Fruit fly (Drosophila melanogaster) whole organism, embryonic: ENCODE results near the gene Bx.

Experiments
- BtbVII ChIP-seq: fragments of 200-800 bp; sonication (Bioruptor generic); optimal IDR thresholded peaks from 3 replicates; lab custom pipeline; 2017; ENCODE audit warnings: missing biosample characterization, mild to moderate bottlenecking, missing genetic modification characterization
- CG11456 ChIP-seq: fragments of 200-800 bp; sonication (Bioruptor generic); IDR thresholded peaks from 3 replicates; pipeline ENCODE4 v1.3.6; 2022; ENCODE audit warnings: missing biosample characterization, missing genetic modification characterization
- CG11560 ChIP-seq: fragments of 200-800 bp; sonication (Bioruptor generic); IDR thresholded peaks from 3 replicates; pipeline ENCODE4 v1.3.6; 2022; ENCODE audit warnings: missing biosample characterization, missing genetic modification characterization
- CG12104 ChIP-seq: fragments of 200-800 bp; sonication (Bioruptor generic); optimal IDR thresholded peaks from 3 replicates; lab custom pipeline; 2016; ENCODE audit warnings: missing biosample characterization, missing genetic modification characterization
- CG12236 ChIP-seq: fragments of 200-800 bp; sonication (Bioruptor generic); optimal IDR thresholded peaks from 2 replicates; lab custom pipeline; 2016; ENCODE audit warnings: missing biosample characterization, missing genetic modification characterization
- CG12744 ChIP-seq: fragments of 200-800 bp; sonication (Bioruptor generic); optimal IDR thresholded peaks from 2 replicates; lab custom pipeline; 2016; ENCODE audit warnings: missing biosample characterization, missing genetic modification characterization
- CG12942 ChIP-seq: fragments of 200-800 bp; sonication (Bioruptor generic); optimal IDR thresholded peaks from 3 replicates; lab custom pipeline; 2016; ENCODE audit warnings: missing biosample characterization, missing genetic modification characterization
- CG14441 ChIP-seq: fragments of 200-800 bp; sonication (Bioruptor generic); IDR thresholded peaks from 2 replicates; pipeline ENCODE4 v1.3.6; 2022; ENCODE audit warnings: missing biosample characterization, missing genetic modification characterization
- CG15269 ChIP-seq: fragments of 200-800 bp; sonication (Bioruptor generic); optimal IDR thresholded peaks from 2 replicates; lab custom pipeline; 2018; ENCODE audit warnings: missing biosample characterization, mild to moderate bottlenecking, missing genetic modification characterization, moderate library complexity
- CG15514 ChIP-seq: fragments of 200-800 bp; sonication (Bioruptor generic); optimal IDR thresholded peaks from 3 replicates; lab custom pipeline; 2017; ENCODE audit warnings: missing biosample characterization, missing genetic modification characterization, mild to moderate bottlenecking, moderate library complexity, missing genetic modification reagents
- CG1647 ChIP-seq: fragments of 200-800 bp; sonication (Bioruptor generic); optimal IDR thresholded peaks from 3 replicates; lab custom pipeline; 2016; ENCODE audit warnings: missing biosample characterization, missing genetic modification characterization
- CG18764 ChIP-seq: fragments of 200-800 bp; sonication (Bioruptor generic); optimal IDR thresholded peaks from 3 replicates; lab custom pipeline; 2016; ENCODE audit warnings: missing biosample characterization, missing genetic modification characterization
- CG2202 ChIP-seq: fragments of 200-800 bp; sonication (Bioruptor generic); optimal IDR thresholded peaks from 2 replicates; lab custom pipeline; 2018; ENCODE audit warnings: missing biosample characterization, mild to moderate bottlenecking, missing genetic modification characterization
- CG31365 ChIP-seq: fragments of 200-800 bp; sonication (Bioruptor generic); optimal IDR thresholded peaks from 2 replicates; lab custom pipeline; 2018; ENCODE audit warnings: missing biosample characterization, mild to moderate bottlenecking, missing genetic modification characterization
- CG34422 ChIP-seq: fragments of 200-800 bp; sonication (Bioruptor generic); IDR thresholded peaks from 3 replicates; pipeline ENCODE4 v1.3.6; 2022; ENCODE audit warnings: missing biosample characterization, missing genetic modification characterization
- CG3838 ChIP-seq: fragments of 200-800 bp; sonication (Bioruptor generic); optimal IDR thresholded peaks from 3 replicates; lab custom pipeline; 2016; ENCODE audit warnings: missing biosample characterization, missing genetic modification characterization
- CG6272 ChIP-seq: fragments of 200-800 bp; sonication (Bioruptor generic); IDR thresholded peaks from 2 replicates; pipeline ENCODE4 v1.3.6; 2022; ENCODE audit warnings: missing biosample characterization, missing genetic modification characterization
- CG6689 ChIP-seq: fragments of 200-800 bp; sonication (Bioruptor generic); IDR thresholded peaks from 2 replicates; pipeline ENCODE4 v1.3.6; 2022; ENCODE audit warnings: missing biosample characterization, missing genetic modification characterization
- CG6791 ChIP-seq: fragments of 200-800 bp; sonication (Bioruptor generic); IDR thresholded peaks from 3 replicates; pipeline ENCODE4 v1.3.6; 2022; ENCODE audit warnings: missing biosample characterization, missing genetic modification characterization; ENCODE audit not compliant: partially characterized antibody
- CG6813 ChIP-seq: fragments of 200-800 bp; sonication (Bioruptor generic); optimal IDR thresholded peaks from 2 replicates; lab custom pipeline; 2017; ENCODE audit warnings: missing biosample characterization, missing genetic modification characterization, mild to moderate bottlenecking, moderate library complexity, missing genetic modification reagents
- CG7556 ChIP-seq: fragments of 200-800 bp; sonication (Bioruptor generic); optimal IDR thresholded peaks from 2 replicates; lab custom pipeline; 2017; ENCODE audit warnings: missing biosample characterization, mild to moderate bottlenecking, missing genetic modification characterization
- CG7786 ChIP-seq: fragments of 200-800 bp; sonication (Bioruptor generic); optimal IDR thresholded peaks from 2 replicates; lab custom pipeline; 2016; ENCODE audit warnings: missing biosample characterization, missing genetic modification characterization
- CG8281 ChIP-seq: fragments of 200-800 bp; sonication (Bioruptor generic); optimal IDR thresholded peaks from 2 replicates; lab custom pipeline; 2018; ENCODE audit warnings: missing biosample characterization, mild to moderate bottlenecking, missing genetic modification characterization, moderate library complexity
- CG8478 ChIP-seq: fragments of >200 bp; optimal IDR thresholded peaks from 2 replicates; lab custom pipeline; 2018
- CG9609 ChIP-seq: fragments of 200-800 bp; sonication (Bioruptor generic); optimal IDR thresholded peaks from 3 replicates; lab custom pipeline; 2016; ENCODE audit warnings: missing biosample characterization, missing genetic modification characterization
- Drgx ChIP-seq: fragments of 200-800 bp; sonication (Bioruptor generic); IDR thresholded peaks from 2 replicates; pipeline ENCODE4 v1.3.6; 2022; ENCODE audit warnings: missing biosample characterization, missing genetic modification characterization
- GATAe ChIP-seq: fragments of 200-800 bp; sonication (Bioruptor generic); conservative IDR thresholded peaks from 2 replicates; pipeline ENCODE4 v1.3.6; 2022; ENCODE audit warnings: missing biosample characterization, missing genetic modification characterization
- MESR4 ChIP-seq: fragments of 200-800 bp; sonication (Bioruptor generic); optimal IDR thresholded peaks from 2 replicates; lab custom pipeline; 2018; ENCODE audit warnings: missing biosample characterization, mild to moderate bottlenecking, missing genetic modification characterization, moderate library complexity
- Six4 ChIP-seq: fragments of 200-800 bp; sonication (Bioruptor generic); optimal IDR thresholded peaks from 2 replicates; lab custom pipeline; 2016; ENCODE audit warnings: missing biosample characterization, missing genetic modification characterization
- Sox102F ChIP-seq: fragments of 200-800 bp; sonication (Bioruptor generic); optimal IDR thresholded peaks from 2 replicates; lab custom pipeline; 2018; ENCODE audit warnings: missing biosample characterization, mild to moderate bottlenecking, missing genetic modification characterization, moderate library complexity
- aop ChIP-seq: fragments of 200-800 bp; sonication (Bioruptor generic); IDR thresholded peaks from 2 replicates; pipeline ENCODE4 v1.3.6; 2022; ENCODE audit warnings: missing biosample characterization, missing genetic modification characterization
- cad ChIP-seq: fragments of >200 bp; optimal IDR thresholded peaks from 2 replicates; lab custom pipeline; 2017; ENCODE audit warnings: missing biosample characterization, missing genetic modification characterization
- cas ChIP-seq: fragments of 200-800 bp; sonication (Bioruptor generic); IDR thresholded peaks from 2 replicates; pipeline ENCODE4 v1.3.6; 2022; ENCODE audit warnings: missing biosample characterization, missing genetic modification characterization
- caup ChIP-seq: fragments of 200-800 bp; sonication (Bioruptor generic); optimal IDR thresholded peaks from 3 replicates; lab custom pipeline; 2017; ENCODE audit warnings: missing biosample characterization, mild to moderate bottlenecking, missing genetic modification characterization, moderate library complexity; ENCODE audit not compliant: severe bottlenecking
- crp ChIP-seq, 2 experiments: fragments of 200-800 bp; sonication (Bioruptor generic); optimal IDR thresholded peaks; 2 replicates in 1 of 2; 3 replicates in 1 of 2; lab custom pipeline; 2017; ENCODE audit warnings: missing biosample characterization in 2 of 2, missing genetic modification characterization in 2 of 2, mild to moderate bottlenecking in 1 of 2, moderate library complexity in 1 of 2
- da ChIP-seq: fragments of 200-800 bp; sonication (Bioruptor generic); optimal IDR thresholded peaks from 2 replicates; lab custom pipeline; 2016; ENCODE audit warnings: missing biosample characterization, missing genetic modification characterization
- dmrt99B ChIP-seq: fragments of 200-800 bp; sonication (Bioruptor generic); optimal IDR thresholded peaks from 2 replicates; lab custom pipeline; 2018; ENCODE audit warnings: missing biosample characterization, mild to moderate bottlenecking, missing genetic modification characterization, moderate library complexity
- en ChIP-seq: fragments of 200-800 bp; sonication (Bioruptor generic); optimal IDR thresholded peaks from 2 replicates; lab custom pipeline; 2016; ENCODE audit warnings: missing biosample characterization, missing genetic modification characterization
- exex ChIP-seq: fragments of 200-800 bp; sonication (Bioruptor generic); optimal IDR thresholded peaks from 4 replicates; lab custom pipeline; 2018; ENCODE audit warnings: missing biosample characterization, mild to moderate bottlenecking, missing genetic modification characterization, moderate library complexity
- gcm ChIP-seq: fragments of 200-800 bp; sonication (Bioruptor generic); optimal IDR thresholded peaks from 2 replicates; lab custom pipeline; 2019; ENCODE audit warnings: missing biosample characterization, mild to moderate bottlenecking, missing genetic modification characterization, moderate library complexity
- gfzf ChIP-seq: fragments of 200-800 bp; sonication (Bioruptor generic); optimal IDR thresholded peaks from 2 replicates; lab custom pipeline; 2016; ENCODE audit warnings: missing biosample characterization, mild to moderate bottlenecking, missing genetic modification characterization, moderate library complexity
- insv ChIP-seq, 2 experiments: fragments of 200-800 bp; sonication (Bioruptor generic); optimal IDR thresholded peaks; 3 replicates each; lab custom pipeline; 2016 to 2018; ENCODE audit warnings: missing biosample characterization in 2 of 2, missing genetic modification characterization in 2 of 2
- kni ChIP-seq: fragments of 200-800 bp; sonication (Bioruptor generic); optimal IDR thresholded peaks from 3 replicates; lab custom pipeline; 2017; ENCODE audit warnings: mild to moderate bottlenecking, missing biosample characterization, missing genetic modification reagents, missing genetic modification characterization
- mirr ChIP-seq: fragments of 200-800 bp; sonication (Bioruptor generic); optimal IDR thresholded peaks from 3 replicates; lab custom pipeline; 2018; ENCODE audit warnings: missing biosample characterization, mild to moderate bottlenecking, missing genetic modification characterization
- nau ChIP-seq: fragments of 200-800 bp; sonication (Bioruptor generic); optimal IDR thresholded peaks from 3 replicates; lab custom pipeline; 2017; ENCODE audit warnings: missing biosample characterization, mild to moderate bottlenecking, missing genetic modification characterization, missing genetic modification reagents
- nom ChIP-seq: fragments of 200-800 bp; sonication (Bioruptor generic); optimal IDR thresholded peaks from 2 replicates; lab custom pipeline; 2017; ENCODE audit warnings: missing biosample characterization, missing genetic modification characterization, mild to moderate bottlenecking, moderate library complexity, missing genetic modification reagents
- oc ChIP-seq: fragments of 200-800 bp; sonication (Bioruptor generic); optimal IDR thresholded peaks from 2 replicates; lab custom pipeline; 2018; ENCODE audit warnings: missing biosample characterization, mild to moderate bottlenecking, missing genetic modification characterization, moderate library complexity
- slp2 ChIP-seq: fragments of 200-800 bp; sonication (Bioruptor generic); optimal IDR thresholded peaks from 2 replicates; lab custom pipeline; 2016; ENCODE audit warnings: missing biosample characterization, missing genetic modification characterization
- sna ChIP-seq: fragments of 200-800 bp; sonication (Bioruptor generic); IDR thresholded peaks from 2 replicates; pipeline ENCODE4 v1.3.6; 2022; ENCODE audit warnings: missing biosample characterization, missing genetic modification characterization; ENCODE audit not compliant: partially characterized antibody
- toy ChIP-seq: fragments of 200-800 bp; sonication (Bioruptor generic); IDR thresholded peaks from 2 replicates; pipeline ENCODE4 v1.3.6; 2022; ENCODE audit warnings: missing biosample characterization, missing genetic modification characterization
- zen2 ChIP-seq: fragments of 200-800 bp; sonication (Bioruptor generic); IDR thresholded peaks from 3 replicates; pipeline ENCODE4 v1.3.6; 2022; ENCODE audit warnings: missing biosample characterization, missing genetic modification characterization; ENCODE audit not compliant: partially characterized antibody

The Bx gene

dm6 chrX:18515988-18516541 is 837 bp downstream of the Bx start (continued):
- TF ChIP-seq kni (GFP tag; lab: Kevin White, UChicago) (peak; percentile 4), crp (GFP tag; optimal IDR thresholded peaks at IDR 0.05; lab: Kevin White, UChicago) (no peak), Drgx (GFP tag; lab: Robert Waterston, UW) (no peak), CG14441 (0 out of 2 replicates have a peak, but pooled peaks have one; percentile 27), CG12942 (GFP tag; lab: Kevin White, UChicago) (no peak), CG8478 (no peak), CG3838 (GFP tag; lab: Kevin White, UChicago) (no peak), gfzf (GFP tag; lab: Kevin White, UChicago) (no peak), CG12236 (GFP tag; lab: Kevin White, UChicago) (no peak), BtbVII (GFP tag; lab: Kevin White, UChicago) (no peak), sna (GFP tag; lab: Robert Waterston, UW) (no peak), MESR4 (GFP tag; lab: Kevin White, UChicago) (no peak), toy (no peak), Six4 (GFP tag; lab: Kevin White, UChicago) (peak; percentile 20), cas (GFP tag; lab: Robert Waterston, UW) (no peak), CG8281 (tag; lab: Kevin White, UChicago) (no peak), caup (no peak), insv (GFP tag; optimal IDR thresholded peaks at IDR 0.05; lab: Kevin White, UChicago) (peak; percentile 63 to 93), CG7556 (GFP tag; lab: Kevin White, UChicago) (no peak), CG34422 (GFP tag; lab: Robert Waterston, UW) (0 out of 3 replicates have a peak, but pooled peaks have one; percentile 6), exex (no peak), zen2 (GFP tag; lab: Robert Waterston, UW) (no peak), oc (tag; lab: Kevin White, UChicago) (no peak), nom (GFP tag; lab: Kevin White, UChicago) (no peak), CG6272 (GFP tag; lab: Robert Waterston, UW) (no peak), en (GFP tag; lab: Kevin White, UChicago) (no peak), CG2202 (tag; lab: Kevin White, UChicago) (no peak), CG12744 (GFP tag; lab: Kevin White, UChicago) (no peak), CG11456 (GFP tag; lab: Robert Waterston, UW) (no peak), CG9609 (GFP tag; lab: Kevin White, UChicago) (no peak), da (GFP tag; lab: Kevin White, UChicago) (no peak), nau (no peak), aop (GFP tag; lab: Robert Waterston, UW) (no peak), mirr (no peak), CG15514 (GFP tag; lab: Kevin White, UChicago) (peak; percentile 1), CG18764 (no peak), GATAe (GFP tag; lab: Robert Waterston, UW) (no peak), CG6813 (GFP tag; lab: Kevin White, UChicago) (no peak), CG6791 (GFP tag; lab: Robert Waterston, UW) (no peak), dmrt99B (tag; lab: Kevin White, UChicago) (peak; percentile 16), CG11560 (tag; lab: Robert Waterston, UW) (no peak), CG6689 (GFP tag; lab: Robert Waterston, UW) (no peak), Sox102F (GFP tag; lab: Kevin White, UChicago) (no peak), CG1647 (no peak), CG12104 (GFP tag; lab: Kevin White, UChicago) (no peak), slp2 (GFP tag; lab: Kevin White, UChicago) (no peak), gcm (GFP tag; lab: Kevin White, UChicago) (no peak), CG7786 (GFP tag; lab: Kevin White, UChicago) (peak; percentile 6), cad (GFP tag; lab: Kevin White, UChicago) (no peak), CG15269 (tag; lab: Kevin White, UChicago) (no peak), CG31365 (tag; lab: Kevin White, UChicago) (no peak)
